Worm (Caenorhabditis elegans) whole organism, L2 larva: ENCODE measurements around the gene dsb-3.

Experiments used
- C34F6.9 ChIP-seq: fragments of 150-350 bp; optimal IDR thresholded peaks from 2 replicates; lab custom pipeline; 2014; ENCODE audit warnings: missing biosample characterization, missing genetic modification characterization
- F13H6.1 ChIP-seq: sonication (generic microtip); optimal IDR thresholded peaks from 2 replicates; lab custom pipeline; 2016; ENCODE audit warnings: missing genetic modification characterization, missing compliant biosample characterization
- R02D3.7 ChIP-seq: fragments of 150-350 bp; optimal IDR thresholded peaks from 2 replicates; lab custom pipeline; 2014; ENCODE audit warnings: missing biosample characterization, missing genetic modification characterization
- ZK546.5 ChIP-seq: sonication (generic microtip); optimal IDR thresholded peaks from 2 replicates; lab custom pipeline; 2017; ENCODE audit warnings: missing biosample characterization, missing genetic modification characterization
- alr-1 ChIP-seq: fragments of 150-350 bp; optimal IDR thresholded peaks from 2 replicates; lab custom pipeline; 2014; ENCODE audit warnings: missing biosample characterization, missing genetic modification characterization
- aly-2 ChIP-seq: fragments of 150-350 bp; optimal IDR thresholded peaks from 2 replicates; lab custom pipeline; 2014; ENCODE audit warnings: missing biosample characterization, missing genetic modification characterization
- ama-1 ChIP-seq: fragments of 150-350 bp; optimal IDR thresholded peaks from 2 replicates; lab custom pipeline; 2018; ENCODE audit warnings: inconsistent platforms
- blmp-1 ChIP-seq: sonication (generic microtip); optimal IDR thresholded peaks from 2 replicates; lab custom pipeline; 2017; ENCODE audit warnings: missing genetic modification characterization, mild to moderate bottlenecking, missing compliant biosample characterization, antibody characterized with exemption, moderate library complexity; ENCODE audit not compliant: insufficient read depth
- ceh-16 ChIP-seq: fragments of 150-350 bp; optimal IDR thresholded peaks from 2 replicates; lab custom pipeline; 2014; ENCODE audit warnings: missing biosample characterization, missing genetic modification characterization
- ceh-82 ChIP-seq: fragments of 150-350 bp; optimal IDR thresholded peaks from 2 replicates; lab custom pipeline; 2014; ENCODE audit warnings: missing biosample characterization, missing genetic modification characterization
- crh-2 ChIP-seq: sonication (generic microtip); optimal IDR thresholded peaks from 2 replicates; lab custom pipeline; 2017; ENCODE audit warnings: missing biosample characterization, missing genetic modification characterization
- dmd-4 ChIP-seq: sonication (generic microtip); optimal IDR thresholded peaks from 2 replicates; lab custom pipeline; 2017; ENCODE audit warnings: missing biosample characterization, missing genetic modification characterization
- egl-27 ChIP-seq: sonication (generic microtip); optimal IDR thresholded peaks from 3 replicates; lab custom pipeline; 2017; ENCODE audit warnings: missing biosample characterization, missing genetic modification reagents, missing genetic modification characterization
- elt-1 ChIP-seq: fragments of 150-350 bp; optimal IDR thresholded peaks from 2 replicates; lab custom pipeline; 2014; ENCODE audit warnings: missing biosample characterization, missing genetic modification characterization
- lin-13 ChIP-seq: fragments of 150-350 bp; optimal IDR thresholded peaks from 2 replicates; lab custom pipeline; 2014; ENCODE audit warnings: missing biosample characterization, missing genetic modification reagents, missing genetic modification characterization
- lin-39 ChIP-seq: fragments of 150-350 bp; optimal IDR thresholded peaks from 2 replicates; lab custom pipeline; 2014; ENCODE audit warnings: missing biosample characterization, missing genetic modification reagents, missing genetic modification characterization
- lsy-2 ChIP-seq, 2 experiments: fragments of 150-350 bp in 1 of 2; sonication (generic microtip) in 1 of 2; optimal IDR thresholded peaks; 2 replicates each; lab custom pipeline; 2014 to 2017; ENCODE audit warnings: missing biosample characterization in 2 of 2, missing genetic modification characterization in 2 of 2
- mbf-1 ChIP-seq: sonication (generic microtip); optimal IDR thresholded peaks from 2 replicates; lab custom pipeline; 2017; ENCODE audit warnings: missing biosample characterization, missing genetic modification characterization
- mdl-1 ChIP-seq, 2 experiments: fragments of 150-350 bp in 1 of 2; sonication (generic microtip) in 1 of 2; optimal IDR thresholded peaks; 2 replicates each; lab custom pipeline; 2017; ENCODE audit warnings: missing biosample characterization in 2 of 2, missing genetic modification characterization in 2 of 2
- nhr-10 ChIP-seq: sonication (generic microtip); optimal IDR thresholded peaks from 2 replicates; lab custom pipeline; 2017; ENCODE audit warnings: missing biosample characterization, missing genetic modification characterization
- nhr-11 ChIP-seq: fragments of 150-350 bp; optimal IDR thresholded peaks from 2 replicates; lab custom pipeline; 2014; ENCODE audit warnings: missing biosample characterization, missing genetic modification characterization
- nhr-12 ChIP-seq: fragments of 150-350 bp; optimal IDR thresholded peaks from 2 replicates; lab custom pipeline; 2014; ENCODE audit warnings: missing biosample characterization, missing genetic modification characterization
- nhr-237 ChIP-seq: fragments of 150-350 bp; optimal IDR thresholded peaks from 2 replicates; lab custom pipeline; 2014; ENCODE audit warnings: missing biosample characterization, missing genetic modification characterization
- nhr-25 ChIP-seq: fragments of 150-350 bp; sonication (generic microtip); optimal IDR thresholded peaks from 3 replicates; lab custom pipeline; 2014; ENCODE audit warnings: missing biosample characterization, missing genetic modification characterization
- nhr-77 ChIP-seq: fragments of 150-350 bp; optimal IDR thresholded peaks from 2 replicates; lab custom pipeline; 2014; ENCODE audit warnings: missing biosample characterization, missing genetic modification characterization
- sem-4 ChIP-seq: fragments of 150-350 bp; optimal IDR thresholded peaks from 2 replicates; lab custom pipeline; 2014; ENCODE audit warnings: missing biosample characterization, missing genetic modification reagents, missing genetic modification characterization
- skn-1 ChIP-seq: sonication (generic microtip); optimal IDR thresholded peaks from 2 replicates; lab custom pipeline; 2017; ENCODE audit warnings: missing biosample characterization, missing genetic modification characterization
- sma-9 ChIP-seq, 2 experiments: fragments of 150-350 bp in 1 of 2; sonication (generic microtip) in 1 of 2; optimal IDR thresholded peaks; 2 replicates each; lab custom pipeline; 2014 to 2016; ENCODE audit warnings: missing genetic modification characterization in 2 of 2, mild to moderate bottlenecking in 1 of 2, missing biosample characterization in 1 of 2, missing compliant biosample characterization in 1 of 2, missing genetic modification reagents in 1 of 2, moderate library complexity in 1 of 2
- snpc-4 ChIP-seq: fragments of 150-350 bp; optimal IDR thresholded peaks from 2 replicates; lab custom pipeline; 2014; ENCODE audit warnings: missing biosample characterization, missing genetic modification characterization
- unc-39 ChIP-seq: fragments of 150-350 bp; optimal IDR thresholded peaks from 2 replicates; lab custom pipeline; 2014; ENCODE audit warnings: missing biosample characterization, missing genetic modification characterization
- unc-55 ChIP-seq: fragments of 150-350 bp; sonication (generic microtip); optimal IDR thresholded peaks from 3 replicates; lab custom pipeline; 2014; ENCODE audit warnings: missing biosample characterization, missing genetic modification reagents, missing genetic modification characterization
- unc-62 ChIP-seq: fragments of 150-350 bp; optimal IDR thresholded peaks from 2 replicates; lab custom pipeline; 2014; ENCODE audit warnings: missing biosample characterization, missing genetic modification reagents, missing genetic modification characterization
- zag-1 ChIP-seq: fragments of 150-350 bp; optimal IDR thresholded peaks from 2 replicates; lab custom pipeline; 2014; ENCODE audit warnings: missing biosample characterization, missing genetic modification characterization
- ztf-1 ChIP-seq: fragments of 200-800 bp; sonication (Bioruptor generic); conservative IDR thresholded peaks from 2 replicates; pipeline ENCODE4 v1.3.6; 2022; ENCODE audit warnings: missing genetic modification characterization, missing compliant biosample characterization
- ztf-4 ChIP-seq: fragments of 150-350 bp; optimal IDR thresholded peaks from 2 replicates; lab custom pipeline; 2014; ENCODE audit warnings: missing biosample characterization, missing genetic modification characterization

dsb-3 gene

DNA sequence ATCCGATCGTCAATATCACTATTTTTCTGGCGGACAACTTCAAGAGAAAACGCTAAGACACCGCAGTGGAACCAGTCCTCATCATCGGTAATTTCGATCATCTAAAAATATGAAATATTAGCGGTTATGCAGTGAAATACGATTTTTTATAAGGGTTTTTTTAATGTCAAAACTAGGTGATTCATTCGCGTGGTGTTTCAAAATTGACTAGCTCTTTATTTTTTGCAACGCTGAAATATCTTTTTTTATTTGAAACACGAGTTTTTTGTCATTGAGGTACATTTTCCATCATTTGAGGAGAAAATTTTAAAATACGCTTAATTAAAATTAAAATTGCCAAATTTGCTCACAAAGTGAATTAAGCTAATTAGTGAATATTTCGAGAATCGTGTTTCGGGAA is at the start of gene dsb-3:
TSS of gene dsb-3 (minus strand) at position 101 of the 400 bp plus-strand sequence.
- TF ChIP-seq F13H6.1 (tag; lab: Kevin White, UChicago) (no peak), elt-1 (no peak), nhr-11 (no peak), R02D3.7 (tag; lab: Kevin White, UChicago) (no peak), unc-39 (tag; lab: Kevin White, UChicago) (no peak), crh-2 (tag; lab: Kevin White, UChicago) (no peak), nhr-237 (tag; lab: Kevin White, UChicago) (no peak), nhr-25 (tag; lab: Kevin White, UChicago) (no peak), ztf-1 (GFP tag; lab: Robert Waterston, UW) (no peak), ZK546.5 (tag; lab: Kevin White, UChicago) (no peak), mdl-1 (tag; optimal IDR thresholded peaks at IDR 0.05; lab: Kevin White, UChicago) (no peak), dmd-4 (tag; lab: Kevin White, UChicago) (no peak), C34F6.9 (tag; lab: Kevin White, UChicago) (no peak), ztf-4 (tag; lab: Kevin White, UChicago) (no peak), ceh-82 (no peak)
- TF ChIP-seq, all 48 proteins: peak for 0

DNA sequence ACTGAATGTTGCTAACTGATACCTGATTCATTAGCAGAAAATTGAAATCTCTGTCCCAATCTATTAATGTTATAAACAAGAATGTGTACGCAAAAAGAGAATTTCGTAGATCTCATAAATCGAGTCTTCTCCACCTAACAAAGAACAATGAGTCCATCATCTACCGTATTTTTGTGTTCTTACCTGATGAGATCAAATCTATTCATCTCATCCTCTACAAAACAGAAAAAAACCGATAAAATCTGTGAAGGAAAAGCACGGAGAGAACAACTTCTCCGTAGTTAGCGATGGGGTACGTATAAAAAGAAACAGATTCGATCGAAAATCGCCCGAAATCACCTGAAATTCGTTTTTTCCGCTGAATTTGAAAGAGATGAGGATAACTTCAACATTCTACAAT is 49.2 kb upstream of the dsb-3 start, which contains the start of gene C33H5.1:
TSS of gene C33H5.1 (plus strand) at position 330 of the 400 bp plus-strand sequence.
- TF ChIP-seq elt-1 (peak; percentile 59), nhr-12 (tag; lab: Kevin White, UChicago) (no peak)
- TF ChIP-seq, all 48 proteins: peak for 1

- no peak for TF ChIP-seq snpc-4
- TF ChIP-seq unc-55 (GFP tag; lab: Kevin White, UChicago): no peak
- TF ChIP-seq aly-2 (tag; lab: Kevin White, UChicago): no peak
- TF ChIP-seq C34F6.9 (tag; lab: Kevin White, UChicago): no peak
- no peak for TF ChIP-seq ama-1
- no peak for TF ChIP-seq sem-4 (tag; lab: Kevin White, UChicago)
- TF ChIP-seq crh-2 (tag; lab: Kevin White, UChicago): no peak
- TF ChIP-seq ceh-16: no peak
- TF ChIP-seq lin-39 (tag; lab: Kevin White, UChicago): no peak
- no peak for TF ChIP-seq unc-62 (GFP tag; lab: Kevin White, UChicago)
- no peak for TF ChIP-seq nhr-25 (tag; lab: Kevin White, UChicago)
- TF ChIP-seq nhr-77: no peak
- TF ChIP-seq nhr-10 (tag; lab: Kevin White, UChicago): no peak
- no peak for TF ChIP-seq skn-1 (tag; lab: Kevin White, UChicago)
- no peak for TF ChIP-seq ztf-1 (GFP tag; lab: Robert Waterston, UW)
- TF ChIP-seq F13H6.1 (tag; lab: Kevin White, UChicago): no peak
- TF ChIP-seq nhr-11: no peak
- no peak for TF ChIP-seq egl-27 (tag; lab: Kevin White, UChicago)
- TF ChIP-seq ceh-82: no peak
- TF ChIP-seq mdl-1 (tag; optimal IDR thresholded peaks at IDR 0.05; lab: Kevin White, UChicago): no peak
Measured at ce11 chrIV:7804740-7805139, 45.3 kb upstream of the dsb-3 start, which contains the start of gene C33H5.2. Gene C33H5.2, plus strand, starts transcription at chrIV:7805040.

ce11 chrIV:7803250-7803649 is 43.8 kb upstream of the dsb-3 start, which contains the start of gene C33H5.16:
Gene C33H5.16, minus strand, starts transcription at chrIV:7803350.
- no peak for TF ChIP-seq sma-9 (GFP tag; optimal IDR thresholded peaks at IDR 0.05; lab: Kevin White, UChicago)
- no peak for TF ChIP-seq sma-9 (tag; optimal IDR thresholded peaks at IDR 0.05; lab: Kevin White, UChicago)
- TF ChIP-seq ztf-4 (tag; lab: Kevin White, UChicago): no peak
- TF ChIP-seq nhr-10 (tag; lab: Kevin White, UChicago): no peak
- TF ChIP-seq blmp-1: no peak
- TF ChIP-seq ceh-82: no peak
- TF ChIP-seq lsy-2 (tag; optimal IDR thresholded peaks at IDR 0.05; lab: Kevin White, UChicago): no peak
- no peak for TF ChIP-seq ZK546.5 (tag; lab: Kevin White, UChicago)
- no peak for TF ChIP-seq mbf-1 (tag; lab: Kevin White, UChicago)
- no peak for TF ChIP-seq lin-39 (tag; lab: Kevin White, UChicago)
- TF ChIP-seq alr-1 (tag; lab: Kevin White, UChicago): no peak
- TF ChIP-seq lin-13 (GFP tag; lab: Kevin White, UChicago): no peak

- TF ChIP-seq nhr-77 (no peak), lin-13 (GFP tag; lab: Kevin White, UChicago) (no peak), nhr-12 (tag; lab: Kevin White, UChicago) (no peak), ceh-82 (no peak), zag-1 (tag; lab: Kevin White, UChicago) (no peak), dmd-4 (tag; lab: Kevin White, UChicago) (no peak), alr-1 (tag; lab: Kevin White, UChicago) (no peak), nhr-10 (tag; lab: Kevin White, UChicago) (no peak)
Measured at ce11 chrIV:7800338-7800737, 40.9 kb upstream of the dsb-3 start.
